Fruit fly (Drosophila melanogaster) whole organism, prepupa: ENCODE results near the gene Pburs.

ENCODE experiments used
- CG10631 ChIP-seq: fragments of 200-800 bp; sonication (Bioruptor generic); optimal IDR thresholded peaks from 2 replicates; lab custom pipeline; 2016; ENCODE audit warnings: missing biosample characterization, missing genetic modification characterization
- Gug ChIP-seq: fragments of 200-800 bp; sonication (Bioruptor generic); IDR thresholded peaks from 2 replicates; pipeline ENCODE4 v1.3.6; 2022; ENCODE audit warnings: missing biosample characterization, missing genetic modification characterization
- lz ChIP-seq: fragments of 200-800 bp; sonication (Bioruptor generic); optimal IDR thresholded peaks from 3 replicates; lab custom pipeline; 2016; ENCODE audit warnings: missing biosample characterization, missing genetic modification characterization
- net ChIP-seq: fragments of 200-800 bp; sonication (Bioruptor generic); optimal IDR thresholded peaks from 3 replicates; lab custom pipeline; 2016; ENCODE audit warnings: missing biosample characterization, missing genetic modification characterization

DNA sequence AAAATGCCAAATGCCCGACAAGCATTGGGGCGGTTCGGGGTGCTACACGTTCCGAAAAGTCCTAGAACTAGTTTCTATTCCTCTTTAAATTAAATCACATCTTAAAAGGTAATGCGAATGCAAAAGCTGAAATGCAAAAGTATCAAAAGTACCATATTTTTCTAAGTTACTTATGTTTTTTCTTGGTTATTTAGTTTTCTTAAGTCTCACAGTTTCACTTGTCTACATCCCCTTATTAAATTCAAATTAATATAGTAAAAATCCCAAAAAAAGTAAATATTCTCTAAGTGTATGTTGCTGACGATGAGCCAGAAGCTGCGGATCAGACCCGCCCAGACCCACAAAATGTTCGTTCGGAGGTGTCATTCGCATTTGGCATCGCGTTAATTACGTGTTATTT is 16.5 kb downstream of the Pburs start:
- TF ChIP-seq net (GFP tag; lab: Kevin White, UChicago) (peak; percentile 8), lz (GFP tag; lab: Kevin White, UChicago) (peak; percentile 57), Gug (GFP tag; lab: Robert Waterston, UW) (0 out of 2 replicates have a peak, but pooled peaks have one; percentile 10), CG10631 (GFP tag; lab: Kevin White, UChicago) (peak; percentile 34)
